Fruit fly (Drosophila melanogaster): Measurements from ENCODE around the gene CG10738.

The CG10738 gene

dm6 chr3L:13477453-13478184, 27.0 kb downstream of the CG10738 start, which contains the start of gene stv:
Gene stv (plus strand): TSS chr3L:13477541.
- TF ChIP-seq ovo (GFP tag; optimal IDR thresholded peaks at IDR 0.05) (no peak), CG33017 (tag; optimal IDR thresholded peaks at IDR 0.05) (peak; percentile 18)

- peak in 1 of 2 experiments; percentile 71 for TF ChIP-seq cnc (optimal IDR thresholded peaks at IDR 0.05)
- no peak for TF ChIP-seq Crg-1 (GFP tag; optimal IDR thresholded peaks at IDR 0.05)
These were observed 28.0 kb downstream of the CG10738 start for dm6 chr3L:13478339-13479203.

dm6 chr3L:13479204-13479600, 28.6 kb downstream of the CG10738 start:
- TF ChIP-seq tj (GFP tag; optimal IDR thresholded peaks at IDR 0.05) (no peak), CG12768 (GFP tag; optimal IDR thresholded peaks at IDR 0.05) (peak; percentile 8)

dm6 chr3L:13479609-13480240, 29.2 kb downstream of the CG10738 start:
- TF ChIP-seq CG1620 (GFP tag; optimal IDR thresholded peaks at IDR 0.05) (no peak), ovo (GFP tag; optimal IDR thresholded peaks at IDR 0.05) (no peak), CG14711 (tag; optimal IDR thresholded peaks at IDR 0.05) (peak; percentile 12), CG12768 (GFP tag; optimal IDR thresholded peaks at IDR 0.05) (peak; percentile 69), Hr96 (GFP tag; optimal IDR thresholded peaks at IDR 0.05) (peak; percentile 60), CG5204 (GFP tag; optimal IDR thresholded peaks at IDR 0.05) (peak; percentile 80), CG11617 (GFP tag; optimal IDR thresholded peaks at IDR 0.05) (peak; percentile 67), CG7101 (tag; optimal IDR thresholded peaks at IDR 0.05) (peak; percentile 13), CG33017 (tag; optimal IDR thresholded peaks at IDR 0.05) (peak; percentile 56), cic (GFP tag; optimal IDR thresholded peaks at IDR 0.05) (no peak), CG7045 (GFP tag; optimal IDR thresholded peaks at IDR 0.05) (peak; percentile 76), pad (GFP tag; optimal IDR thresholded peaks at IDR 0.05) (peak; percentile 7), tj (GFP tag; optimal IDR thresholded peaks at IDR 0.05) (no peak), toe (GFP tag; optimal IDR thresholded peaks at IDR 0.05) (peak; percentile 61)

dm6 chr3L:13480241-13480627, 29.7 kb downstream of the CG10738 start:
- peak; percentile 21 for TF ChIP-seq CG7101 (tag; optimal IDR thresholded peaks at IDR 0.05)
- no peak for TF ChIP-seq Clk (GFP tag; optimal IDR thresholded peaks at IDR 0.05)
- TF ChIP-seq CG12768 (GFP tag; optimal IDR thresholded peaks at IDR 0.05), result no peak
- no peak for TF ChIP-seq CG33017 (tag; optimal IDR thresholded peaks at IDR 0.05)
- no peak for TF ChIP-seq ovo (GFP tag; optimal IDR thresholded peaks at IDR 0.05)
- TF ChIP-seq Crg-1 (GFP tag; optimal IDR thresholded peaks at IDR 0.05), result no peak
- TF ChIP-seq cic (GFP tag; optimal IDR thresholded peaks at IDR 0.05), result peak; percentile 94
- TF ChIP-seq CG14711 (tag; optimal IDR thresholded peaks at IDR 0.05), result no peak
- TF ChIP-seq CG1620 (GFP tag; optimal IDR thresholded peaks at IDR 0.05), result no peak
- TF ChIP-seq CG5204 (GFP tag; optimal IDR thresholded peaks at IDR 0.05), result no peak
- TF ChIP-seq tj (GFP tag; optimal IDR thresholded peaks at IDR 0.05), result no peak
- no peak for TF ChIP-seq pad (GFP tag; optimal IDR thresholded peaks at IDR 0.05)
- TF ChIP-seq Hr96 (GFP tag; optimal IDR thresholded peaks at IDR 0.05), result peak; percentile 21
- no peak for TF ChIP-seq CG7045 (GFP tag; optimal IDR thresholded peaks at IDR 0.05)
- TF ChIP-seq cnc (optimal IDR thresholded peaks at IDR 0.05), result no peak
- peak; percentile 19 for TF ChIP-seq bab1 (GFP tag; optimal IDR thresholded peaks at IDR 0.05)
- no peak for TF ChIP-seq kay (GFP tag; ENCODE audit: borderline replicate concordance)
- peak; percentile 7 for TF ChIP-seq CG11617 (GFP tag; optimal IDR thresholded peaks at IDR 0.05)
- peak; percentile 37 for TF ChIP-seq Mnt (GFP tag; optimal IDR thresholded peaks at IDR 0.05)
- no peak for TF ChIP-seq toe (GFP tag; optimal IDR thresholded peaks at IDR 0.05)

- no peak for TF ChIP-seq CG7045 (GFP tag; optimal IDR thresholded peaks at IDR 0.05)
- TF ChIP-seq CG12768 (GFP tag; optimal IDR thresholded peaks at IDR 0.05), result no peak
- no peak for TF ChIP-seq ovo (GFP tag; optimal IDR thresholded peaks at IDR 0.05)
- no peak for TF ChIP-seq kay (GFP tag; ENCODE audit: borderline replicate concordance)
- TF ChIP-seq CG5204 (GFP tag; optimal IDR thresholded peaks at IDR 0.05), result no peak
- no peak for TF ChIP-seq cnc (optimal IDR thresholded peaks at IDR 0.05)
- TF ChIP-seq Crg-1 (GFP tag; optimal IDR thresholded peaks at IDR 0.05), result no peak
- TF ChIP-seq toe (GFP tag; optimal IDR thresholded peaks at IDR 0.05), result peak; percentile 31
- TF ChIP-seq CG1620 (GFP tag; optimal IDR thresholded peaks at IDR 0.05), result peak; percentile 61
- TF ChIP-seq bab1 (GFP tag; optimal IDR thresholded peaks at IDR 0.05), result peak; percentile 10
- no peak for TF ChIP-seq CG14711 (tag; optimal IDR thresholded peaks at IDR 0.05)
- TF ChIP-seq Mnt (GFP tag; optimal IDR thresholded peaks at IDR 0.05), result peak; percentile 13
- peak; percentile 39 for TF ChIP-seq CG7101 (tag; optimal IDR thresholded peaks at IDR 0.05)
- TF ChIP-seq pad (GFP tag; optimal IDR thresholded peaks at IDR 0.05), result peak; percentile 31
- TF ChIP-seq Hr96 (GFP tag; optimal IDR thresholded peaks at IDR 0.05), result peak; percentile 6
These were observed 35.7 kb downstream of the CG10738 start, which contains the start of the genes Abp1 and Tgi for dm6 chr3L:13486041-13486859. Gene Abp1 (minus strand): TSS chr3L:13486280. Gene Tgi (plus strand): TSS chr3L:13486797.

All from whole organism, adult.